Fruit fly (Drosophila melanogaster) whole organism, embryonic: Measurements from ENCODE around the gene CG6569.

ENCODE experiments used
- Adf1 ChIP-seq: fragments of 200-800 bp; sonication (Bioruptor generic); IDR thresholded peaks from 2 replicates; pipeline ENCODE4 v1.3.6; 2022; ENCODE audit warnings: missing biosample characterization, missing genetic modification characterization
- CG10209 ChIP-seq: fragments of 200-800 bp; sonication (Bioruptor generic); optimal IDR thresholded peaks from 3 replicates; lab custom pipeline; 2017; ENCODE audit warnings: missing biosample characterization, mild to moderate bottlenecking, missing genetic modification characterization, missing genetic modification reagents
- CG11723 ChIP-seq: fragments of 200-800 bp; sonication (Bioruptor generic); optimal IDR thresholded peaks from 2 replicates; lab custom pipeline; 2017; ENCODE audit warnings: missing biosample characterization, mild to moderate bottlenecking, missing genetic modification characterization
- CG12155 ChIP-seq: fragments of 200-800 bp; sonication (Bioruptor generic); optimal IDR thresholded peaks from 3 replicates; lab custom pipeline; 2016; ENCODE audit warnings: missing biosample characterization, missing genetic modification characterization
- CG12299 ChIP-seq: fragments of 200-800 bp; sonication (Bioruptor generic); optimal IDR thresholded peaks from 2 replicates; lab custom pipeline; 2018; ENCODE audit warnings: missing biosample characterization, mild to moderate bottlenecking, missing genetic modification characterization
- CG12391 ChIP-seq: fragments of 200-800 bp; sonication (Bioruptor generic); optimal IDR thresholded peaks from 3 replicates; lab custom pipeline; 2018; ENCODE audit warnings: missing biosample characterization, mild to moderate bottlenecking, missing genetic modification characterization, moderate library complexity
- CG15011 ChIP-seq: fragments of 200-800 bp; sonication (Bioruptor generic); optimal IDR thresholded peaks from 3 replicates; lab custom pipeline; 2018; ENCODE audit warnings: missing biosample characterization, mild to moderate bottlenecking, missing genetic modification characterization
- CG15514 ChIP-seq: fragments of 200-800 bp; sonication (Bioruptor generic); optimal IDR thresholded peaks from 3 replicates; lab custom pipeline; 2017; ENCODE audit warnings: missing biosample characterization, missing genetic modification characterization, mild to moderate bottlenecking, moderate library complexity, missing genetic modification reagents
- CG15601 ChIP-seq: fragments of 200-800 bp; sonication (Bioruptor generic); optimal IDR thresholded peaks from 3 replicates; lab custom pipeline; 2019; ENCODE audit warnings: missing biosample characterization, mild to moderate bottlenecking, missing genetic modification characterization, moderate library complexity
- CG1647 ChIP-seq: fragments of 200-800 bp; sonication (Bioruptor generic); optimal IDR thresholded peaks from 3 replicates; lab custom pipeline; 2016; ENCODE audit warnings: missing biosample characterization, missing genetic modification characterization
- CG16863 ChIP-seq: fragments of 200-800 bp; sonication (Bioruptor generic); optimal IDR thresholded peaks from 3 replicates; lab custom pipeline; 2016; ENCODE audit warnings: missing biosample characterization, missing genetic modification characterization
- CG2199 ChIP-seq: fragments of 200-800 bp; sonication (Bioruptor generic); IDR thresholded peaks from 3 replicates; pipeline ENCODE4 v1.3.6; 2022; ENCODE audit warnings: missing biosample characterization, missing genetic modification characterization
- CG30403 ChIP-seq: fragments of 200-800 bp; sonication (Bioruptor generic); optimal IDR thresholded peaks from 3 replicates; lab custom pipeline; 2016; ENCODE audit warnings: missing biosample characterization, missing genetic modification characterization
- CG33213 ChIP-seq: fragments of 200-800 bp; sonication (Bioruptor generic); optimal IDR thresholded peaks from 3 replicates; lab custom pipeline; 2016; ENCODE audit warnings: missing biosample characterization, missing genetic modification characterization
- CG33557 ChIP-seq: fragments of 200-800 bp; sonication (Bioruptor generic); optimal IDR thresholded peaks from 2 replicates; lab custom pipeline; 2019; ENCODE audit warnings: missing biosample characterization, mild to moderate bottlenecking, missing genetic modification characterization, moderate library complexity
- CG3407 ChIP-seq: fragments of 200-800 bp; sonication (Bioruptor generic); optimal IDR thresholded peaks from 2 replicates; lab custom pipeline; 2018; ENCODE audit warnings: missing biosample characterization, mild to moderate bottlenecking, missing genetic modification characterization
- CG43689 ChIP-seq: fragments of 200-800 bp; sonication (Bioruptor generic); IDR thresholded peaks from 2 replicates; pipeline ENCODE4 v1.3.6; 2022; ENCODE audit warnings: missing biosample characterization, missing genetic modification characterization
- CG6254 ChIP-seq: fragments of 200-800 bp; sonication (Bioruptor generic); optimal IDR thresholded peaks from 3 replicates; lab custom pipeline; 2017; ENCODE audit warnings: mild to moderate bottlenecking, missing biosample characterization, missing genetic modification reagents, missing genetic modification characterization
- CG6272 ChIP-seq: fragments of 200-800 bp; sonication (Bioruptor generic); IDR thresholded peaks from 2 replicates; pipeline ENCODE4 v1.3.6; 2022; ENCODE audit warnings: missing biosample characterization, missing genetic modification characterization
- CG6791 ChIP-seq: fragments of 200-800 bp; sonication (Bioruptor generic); IDR thresholded peaks from 3 replicates; pipeline ENCODE4 v1.3.6; 2022; ENCODE audit warnings: missing biosample characterization, missing genetic modification characterization; ENCODE audit not compliant: partially characterized antibody
- CG8924 ChIP-seq: fragments of 200-800 bp; optimal IDR thresholded peaks from 3 replicates; lab custom pipeline; 2019; ENCODE audit warnings: missing biosample characterization, mild to moderate bottlenecking, missing genetic modification characterization, moderate library complexity
- CG8944 ChIP-seq: fragments of 200-800 bp; sonication (Bioruptor generic); optimal IDR thresholded peaks from 3 replicates; lab custom pipeline; 2016; ENCODE audit warnings: missing biosample characterization, missing genetic modification characterization
- CG9817 ChIP-seq: fragments of 200-800 bp; sonication (Bioruptor generic); optimal IDR thresholded peaks from 2 replicates; lab custom pipeline; 2018; ENCODE audit warnings: missing biosample characterization, mild to moderate bottlenecking, missing genetic modification characterization, moderate library complexity
- CkIIα-i1 ChIP-seq: fragments of 200-800 bp; sonication (Bioruptor generic); IDR thresholded peaks from 2 replicates; pipeline ENCODE4 v1.3.6; 2022; ENCODE audit warnings: missing biosample characterization, missing genetic modification characterization
- Dbx ChIP-seq: fragments of 200-800 bp; sonication (Bioruptor generic); IDR thresholded peaks from 3 replicates; pipeline ENCODE4 v1.3.6; 2022; ENCODE audit warnings: missing biosample characterization, missing genetic modification characterization
- Dfd ChIP-seq, 2 experiments: fragments of >200 bp; optimal IDR thresholded peaks; 2 replicates each; lab custom pipeline; 2017; ENCODE audit warnings: missing biosample characterization in 2 of 2, missing genetic modification characterization in 2 of 2
- Dip2 ChIP-seq: fragments of 200-800 bp; sonication (Bioruptor generic); IDR thresholded peaks from 2 replicates; pipeline ENCODE4 v1.3.6; 2022; ENCODE audit warnings: missing biosample characterization, missing genetic modification characterization
- Doc3 ChIP-seq: fragments of 200-800 bp; sonication (Bioruptor generic); IDR thresholded peaks from 3 replicates; pipeline ENCODE4 v1.3.6; 2022; ENCODE audit warnings: missing biosample characterization, missing genetic modification characterization; ENCODE audit not compliant: partially characterized antibody
- Dp ChIP-seq: fragments of 200-800 bp; sonication (Bioruptor generic); optimal IDR thresholded peaks from 2 replicates; lab custom pipeline; 2018; ENCODE audit warnings: missing biosample characterization, mild to moderate bottlenecking, missing genetic modification characterization, moderate library complexity
- Ets97D ChIP-seq: fragments of 200-800 bp; sonication (Bioruptor generic); optimal IDR thresholded peaks from 3 replicates; lab custom pipeline; 2016; ENCODE audit warnings: missing biosample characterization, missing genetic modification characterization
- Gug ChIP-seq: fragments of 200-800 bp; sonication (Bioruptor generic); IDR thresholded peaks from 4 replicates; pipeline ENCODE4 v1.3.6; 2022; ENCODE audit warnings: missing biosample characterization, missing genetic modification characterization
- H15 ChIP-seq: fragments of 200-800 bp; sonication (Bioruptor generic); IDR thresholded peaks from 3 replicates; pipeline ENCODE4 v1.3.6; 2022; ENCODE audit warnings: missing biosample characterization, missing genetic modification characterization
- HLH54F ChIP-seq: fragments of 200-800 bp; sonication (Bioruptor generic); optimal IDR thresholded peaks from 3 replicates; lab custom pipeline; 2016; ENCODE audit warnings: missing biosample characterization, missing genetic modification characterization
- Lhr ChIP-seq: fragments of 200-800 bp; sonication (Bioruptor generic); optimal IDR thresholded peaks from 3 replicates; lab custom pipeline; 2017; ENCODE audit warnings: mild to moderate bottlenecking, missing biosample characterization, missing genetic modification reagents, missing genetic modification characterization
- Side ChIP-seq: fragments of 200-800 bp; sonication (Bioruptor generic); optimal IDR thresholded peaks from 2 replicates; lab custom pipeline; 2016; ENCODE audit warnings: missing biosample characterization, missing genetic modification characterization
- Sox100B ChIP-seq: fragments of 200-800 bp; sonication (Bioruptor generic); optimal IDR thresholded peaks from 3 replicates; lab custom pipeline; 2018; ENCODE audit warnings: missing biosample characterization, mild to moderate bottlenecking, missing genetic modification characterization
- Spps ChIP-seq: fragments of 200-800 bp; sonication (Bioruptor generic); optimal IDR thresholded peaks from 2 replicates; lab custom pipeline; 2018; ENCODE audit warnings: missing biosample characterization, mild to moderate bottlenecking, missing genetic modification characterization
- Ssrp ChIP-seq: fragments of 200-800 bp; sonication (Bioruptor generic); optimal IDR thresholded peaks from 2 replicates; lab custom pipeline; 2018; ENCODE audit warnings: missing biosample characterization, mild to moderate bottlenecking, missing genetic modification characterization, moderate library complexity
- Vsx1 ChIP-seq: fragments of 200-800 bp; sonication (Bioruptor generic); optimal IDR thresholded peaks from 2 replicates; lab custom pipeline; 2017; ENCODE audit warnings: missing biosample characterization, mild to moderate bottlenecking, missing genetic modification characterization, missing genetic modification reagents
- ac ChIP-seq: fragments of 200-800 bp; sonication (Bioruptor generic); optimal IDR thresholded peaks from 3 replicates; lab custom pipeline; 2017; ENCODE audit warnings: missing biosample characterization, mild to moderate bottlenecking, missing genetic modification characterization
- danr ChIP-seq: fragments of 200-800 bp; sonication (Bioruptor generic); IDR thresholded peaks from 2 replicates; pipeline ENCODE4 v1.3.6; 2022; ENCODE audit warnings: missing biosample characterization, missing genetic modification characterization
- eve ChIP-seq, 2 experiments: fragments of >200 bp; optimal IDR thresholded peaks; 2 replicates each; lab custom pipeline; 2017; ENCODE audit warnings: missing biosample characterization in 2 of 2, missing genetic modification characterization in 2 of 2
- eyg ChIP-seq: fragments of 200-800 bp; sonication (Bioruptor generic); optimal IDR thresholded peaks from 3 replicates; lab custom pipeline; 2016; ENCODE audit warnings: missing biosample characterization, missing genetic modification characterization
- hkb ChIP-seq, 2 experiments: fragments of 200-800 bp in 1 of 2; fragments of >200 bp in 1 of 2; sonication (Bioruptor generic) in 1 of 2; IDR thresholded peaks in 1 of 2; optimal IDR thresholded peaks in 1 of 2; 2 replicates each; pipeline versions ENCODE4 v1.3.6 to Lab custom; 2017 to 2022; ENCODE audit warnings: missing biosample characterization in 1 of 2, missing genetic modification characterization in 1 of 2
- pho ChIP-seq: fragments of 200-800 bp; sonication (Bioruptor generic); optimal IDR thresholded peaks from 2 replicates; lab custom pipeline; 2016; ENCODE audit warnings: missing biosample characterization, missing genetic modification characterization
- phol ChIP-seq: fragments of 200-800 bp; sonication (Bioruptor generic); optimal IDR thresholded peaks from 3 replicates; lab custom pipeline; 2018; ENCODE audit warnings: missing biosample characterization, mild to moderate bottlenecking, missing genetic modification characterization, moderate library complexity
- salm ChIP-seq: fragments of 200-800 bp; sonication (Bioruptor generic); optimal IDR thresholded peaks from 2 replicates; lab custom pipeline; 2018; ENCODE audit warnings: missing biosample characterization, mild to moderate bottlenecking, missing genetic modification characterization
- so ChIP-seq: fragments of 200-800 bp; sonication (Bioruptor generic); IDR thresholded peaks from 3 replicates; pipeline ENCODE4 v1.3.6; 2022; ENCODE audit warnings: missing biosample characterization, missing genetic modification characterization
- sr ChIP-seq: fragments of 200-800 bp; sonication (Bioruptor generic); IDR thresholded peaks from 3 replicates; pipeline ENCODE4 v1.3.6; 2022; ENCODE audit warnings: missing biosample characterization, missing genetic modification characterization
- tap ChIP-seq: fragments of 200-800 bp; optimal IDR thresholded peaks from 3 replicates; lab custom pipeline; 2019; ENCODE audit warnings: missing biosample characterization, mild to moderate bottlenecking, missing genetic modification characterization, moderate library complexity
- zfh1 ChIP-seq: fragments of 200-800 bp; sonication (Bioruptor generic); IDR thresholded peaks from 3 replicates; pipeline ENCODE4 v1.3.6; 2022; ENCODE audit warnings: missing biosample characterization, missing genetic modification characterization

Gene CG6569

DNA sequence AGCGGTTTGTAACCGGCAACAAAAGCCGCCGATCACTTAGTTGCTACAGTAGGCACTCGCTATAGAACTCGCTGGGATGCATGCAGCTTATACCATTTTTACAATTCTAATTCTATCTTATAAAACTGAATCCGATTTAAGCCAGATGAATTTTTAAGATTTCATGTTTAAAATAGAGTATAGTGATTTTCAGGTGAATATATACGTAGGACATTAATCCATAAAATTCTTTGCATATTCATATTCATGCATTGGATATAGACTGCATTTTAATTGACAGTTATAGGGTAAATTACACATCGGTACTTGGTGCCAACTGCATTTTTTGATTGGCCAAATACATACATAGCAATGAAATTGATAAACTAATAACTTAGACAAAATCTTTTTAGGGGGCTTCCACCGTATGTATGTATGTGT is 19.9 kb upstream of the CG6569 start (continued):
- TF ChIP-seq ac (GFP tag; lab: Kevin White, UChicago) (no peak), pho (GFP tag; lab: Kevin White, UChicago) (no peak), CG43689 (GFP tag; lab: Robert Waterston, UW) (no peak), CG3407 (no peak), CG2199 (no peak), danr (GFP tag; lab: Robert Waterston, UW) (peak; percentile 24; the same call in 1 of the 2 replicates), hkb (optimal IDR thresholded peaks at IDR 0.05; lab: Kevin White, UChicago) (no peak), hkb (GFP tag; IDR thresholded peaks at IDR 0.05; lab: Robert Waterston, UW) (peak; percentile 41; the same call in 1 of the 2 replicates), CG16863 (GFP tag; lab: Kevin White, UChicago) (peak; percentile 12), Doc3 (no peak), phol (tag; lab: Kevin White, UChicago) (peak; percentile 51), Sox100B (GFP tag; lab: Kevin White, UChicago) (peak; percentile 12), CG9817 (tag; lab: Kevin White, UChicago) (peak; percentile 19), sr (no peak), CG33557 (GFP tag; lab: Kevin White, UChicago) (peak; percentile 13), CG15601 (tag; lab: Kevin White, UChicago) (peak; percentile 1), CG8944 (peak; percentile 49), CG30403 (peak; percentile 60), CG8924 (tag; lab: Kevin White, UChicago) (peak; percentile 6), eyg (GFP tag; lab: Kevin White, UChicago) (no peak), CG6272 (GFP tag; lab: Robert Waterston, UW) (peak; percentile 23; the same call in 1 of the 2 replicates), CG15514 (GFP tag; lab: Kevin White, UChicago) (no peak), CG12155 (peak; percentile 7), Side (GFP tag; lab: Kevin White, UChicago) (no peak), zfh1 (GFP tag; lab: Robert Waterston, UW) (peak; percentile 58; the same call in 1 of the 3 replicates), CG12299 (tag; lab: Kevin White, UChicago) (no peak), CG6254 (GFP tag; lab: Kevin White, UChicago) (no peak), Vsx1 (GFP tag; lab: Kevin White, UChicago) (no peak), Gug (peak; percentile 71), salm (tag; lab: Kevin White, UChicago) (no peak), eve (GFP tag; optimal IDR thresholded peaks at IDR 0.05; lab: Kevin White, UChicago) (no peak), Ssrp (tag; lab: Kevin White, UChicago) (peak; percentile 15), CG12391 (peak; percentile 31), CG15011 (GFP tag; lab: Kevin White, UChicago) (no peak), CG6791 (no peak), Dfd (GFP tag; optimal IDR thresholded peaks at IDR 0.05; lab: Kevin White, UChicago) (no peak)

- TF ChIP-seq CG43689 (GFP tag; lab: Robert Waterston, UW) (no peak), CkIIα-i1 (no peak), tap (no peak), Adf1 (peak; percentile 49), Ets97D (GFP tag; lab: Kevin White, UChicago) (no peak), Dp (GFP tag; lab: Kevin White, UChicago) (peak; percentile 81), CG1647 (GFP tag; lab: Kevin White, UChicago) (no peak), Lhr (no peak), CG33213 (no peak), Dbx (GFP tag; lab: Robert Waterston, UW) (no peak), Dip2 (GFP tag; lab: Robert Waterston, UW) (no peak), CG11723 (no peak), H15 (no peak), HLH54F (GFP tag; lab: Kevin White, UChicago) (no peak), Dfd (GFP tag; optimal IDR thresholded peaks at IDR 0.05; lab: Kevin White, UChicago) (no peak), CG10209 (GFP tag; lab: Kevin White, UChicago) (no peak), so (GFP tag; lab: Robert Waterston, UW) (no peak), Spps (tag; lab: Kevin White, UChicago) (no peak)
Observed at dm6 chr3R:21886861-21887587, 19.3 kb upstream of the CG6569 start, which contains the start of the genes CG6678 and dnd. Gene CG6678 (plus strand): TSS chr3R:21887029. Gene dnd (minus strand): TSS chr3R:21887355.
